Fruit fly (Drosophila melanogaster) whole organism, embryonic: Measurements from ENCODE around the gene IleRS-m.

Experiments used
- ATbp ChIP-seq: fragments of 200-800 bp; sonication (Bioruptor generic); optimal IDR thresholded peaks from 2 replicates; lab custom pipeline; 2017; ENCODE audit warnings: missing biosample characterization, mild to moderate bottlenecking, missing genetic modification characterization, missing genetic modification reagents
- Adf1 ChIP-seq: fragments of 200-800 bp; sonication (Bioruptor generic); IDR thresholded peaks from 2 replicates; pipeline ENCODE4 v1.3.6; 2022; ENCODE audit warnings: missing biosample characterization, missing genetic modification characterization
- BEAF-32 ChIP-seq: fragments of 200-800 bp; sonication (Bioruptor generic); optimal IDR thresholded peaks from 3 replicates; lab custom pipeline; 2017; ENCODE audit warnings: missing biosample characterization, missing genetic modification characterization, mild to moderate bottlenecking, moderate library complexity, missing genetic modification reagents
- BtbVII ChIP-seq: fragments of 200-800 bp; sonication (Bioruptor generic); optimal IDR thresholded peaks from 3 replicates; lab custom pipeline; 2017; ENCODE audit warnings: missing biosample characterization, mild to moderate bottlenecking, missing genetic modification characterization
- C15 ChIP-seq: fragments of 200-800 bp; sonication (Bioruptor generic); IDR thresholded peaks from 3 replicates; pipeline ENCODE4 v1.3.6; 2022; ENCODE audit warnings: missing biosample characterization, missing genetic modification characterization
- CG11695 ChIP-seq: fragments of 200-800 bp; sonication (Bioruptor generic); IDR thresholded peaks from 3 replicates; pipeline ENCODE4 v1.3.6; 2022; ENCODE audit warnings: missing biosample characterization, missing genetic modification characterization
- CG15514 ChIP-seq: fragments of 200-800 bp; sonication (Bioruptor generic); optimal IDR thresholded peaks from 3 replicates; lab custom pipeline; 2017; ENCODE audit warnings: missing biosample characterization, missing genetic modification characterization, mild to moderate bottlenecking, moderate library complexity, missing genetic modification reagents
- CG15601 ChIP-seq: fragments of 200-800 bp; sonication (Bioruptor generic); optimal IDR thresholded peaks from 3 replicates; lab custom pipeline; 2019; ENCODE audit warnings: missing biosample characterization, mild to moderate bottlenecking, missing genetic modification characterization, moderate library complexity
- CG17802 ChIP-seq: fragments of 200-800 bp; sonication (Bioruptor generic); optimal IDR thresholded peaks from 2 replicates; lab custom pipeline; 2018; ENCODE audit warnings: missing biosample characterization, mild to moderate bottlenecking, missing genetic modification characterization, moderate library complexity
- CG2199 ChIP-seq: fragments of 200-800 bp; sonication (Bioruptor generic); IDR thresholded peaks from 3 replicates; pipeline ENCODE4 v1.3.6; 2022; ENCODE audit warnings: missing biosample characterization, missing genetic modification characterization
- CG2889 ChIP-seq: fragments of 200-800 bp; sonication (Bioruptor generic); IDR thresholded peaks from 3 replicates; pipeline ENCODE4 v1.3.6; 2022; ENCODE audit warnings: missing biosample characterization, missing genetic modification characterization
- CG6765 ChIP-seq: fragments of 200-800 bp; sonication (Bioruptor generic); optimal IDR thresholded peaks from 3 replicates; lab custom pipeline; 2017; ENCODE audit warnings: missing biosample characterization, mild to moderate bottlenecking, missing genetic modification characterization
- CG7556 ChIP-seq: fragments of 200-800 bp; sonication (Bioruptor generic); optimal IDR thresholded peaks from 2 replicates; lab custom pipeline; 2017; ENCODE audit warnings: missing biosample characterization, mild to moderate bottlenecking, missing genetic modification characterization
- CG8388 ChIP-seq: fragments of 200-800 bp; sonication (Bioruptor generic); optimal IDR thresholded peaks from 2 replicates; lab custom pipeline; 2019; ENCODE audit warnings: missing biosample characterization, mild to moderate bottlenecking, missing genetic modification characterization, moderate library complexity
- CG8765 ChIP-seq: fragments of 200-800 bp; sonication (Bioruptor generic); IDR thresholded peaks from 2 replicates; pipeline ENCODE4 v1.3.6; 2022; ENCODE audit warnings: missing biosample characterization, missing genetic modification characterization
- CG8924 ChIP-seq: fragments of 200-800 bp; optimal IDR thresholded peaks from 3 replicates; lab custom pipeline; 2019; ENCODE audit warnings: missing biosample characterization, mild to moderate bottlenecking, missing genetic modification characterization, moderate library complexity
- CG9727 ChIP-seq: fragments of 200-800 bp; sonication (Bioruptor generic); optimal IDR thresholded peaks from 3 replicates; lab custom pipeline; 2017; ENCODE audit warnings: missing biosample characterization, mild to moderate bottlenecking, missing genetic modification characterization
- Camta ChIP-seq: fragments of 200-800 bp; sonication (Bioruptor generic); optimal IDR thresholded peaks from 2 replicates; lab custom pipeline; 2016; ENCODE audit warnings: missing biosample characterization, missing genetic modification characterization
- D19A ChIP-seq: fragments of 200-800 bp; optimal IDR thresholded peaks from 3 replicates; lab custom pipeline; 2019; ENCODE audit warnings: missing biosample characterization, mild to moderate bottlenecking, missing genetic modification characterization, moderate library complexity
- Dfd ChIP-seq, 2 experiments: fragments of >200 bp; optimal IDR thresholded peaks; 2 replicates each; lab custom pipeline; 2017; ENCODE audit warnings: missing biosample characterization in 2 of 2, missing genetic modification characterization in 2 of 2
- Ets65A ChIP-seq: fragments of 200-800 bp; sonication (Bioruptor generic); peaks from one replicate; lab custom pipeline; 2016; ENCODE audit warnings: missing biosample characterization, missing genetic modification characterization
- Nf-YB ChIP-seq: fragments of 200-800 bp; sonication (Bioruptor generic); optimal IDR thresholded peaks from 3 replicates; lab custom pipeline; 2019; ENCODE audit warnings: missing biosample characterization, mild to moderate bottlenecking, missing genetic modification characterization, moderate library complexity
- Oli ChIP-seq: fragments of 200-800 bp; sonication (Bioruptor generic); optimal IDR thresholded peaks from 2 replicates; lab custom pipeline; 2018; ENCODE audit warnings: missing biosample characterization, mild to moderate bottlenecking, missing genetic modification characterization, moderate library complexity
- Pdp1 ChIP-seq, 2 experiments: fragments of 200-800 bp; sonication (Bioruptor generic); optimal IDR thresholded peaks; 3 replicates each; lab custom pipeline; 2016; ENCODE audit warnings: missing biosample characterization in 2 of 2, missing genetic modification characterization in 2 of 2, mild to moderate bottlenecking in 1 of 2, moderate library complexity in 1 of 2
- ac ChIP-seq: fragments of 200-800 bp; sonication (Bioruptor generic); optimal IDR thresholded peaks from 3 replicates; lab custom pipeline; 2017; ENCODE audit warnings: missing biosample characterization, mild to moderate bottlenecking, missing genetic modification characterization
- ato ChIP-seq: fragments of 200-800 bp; sonication (Bioruptor generic); IDR thresholded peaks from 2 replicates; pipeline ENCODE4 v1.3.6; 2022; ENCODE audit warnings: missing biosample characterization, missing genetic modification characterization; ENCODE audit not compliant: partially characterized antibody
- chm ChIP-seq: fragments of 200-800 bp; sonication (Bioruptor generic); IDR thresholded peaks from 2 replicates; pipeline ENCODE4 v1.3.6; 2022; ENCODE audit warnings: missing biosample characterization, missing genetic modification characterization
- en ChIP-seq: fragments of 200-800 bp; sonication (Bioruptor generic); optimal IDR thresholded peaks from 2 replicates; lab custom pipeline; 2016; ENCODE audit warnings: missing biosample characterization, missing genetic modification characterization
- eve ChIP-seq, 2 experiments: fragments of >200 bp; optimal IDR thresholded peaks; 2 replicates each; lab custom pipeline; 2017; ENCODE audit warnings: missing biosample characterization in 2 of 2, missing genetic modification characterization in 2 of 2
- ftz-f1 ChIP-seq: fragments of 200-800 bp; sonication (Bioruptor generic); optimal IDR thresholded peaks from 2 replicates; lab custom pipeline; 2016; ENCODE audit warnings: missing biosample characterization, missing genetic modification characterization
- gce ChIP-seq: fragments of 200-800 bp; sonication (Bioruptor generic); IDR thresholded peaks from 3 replicates; pipeline ENCODE4 v1.3.6; 2022; ENCODE audit warnings: missing biosample characterization, missing genetic modification characterization
- grn ChIP-seq: fragments of 200-800 bp; sonication (Bioruptor generic); optimal IDR thresholded peaks from 3 replicates; lab custom pipeline; 2017; ENCODE audit warnings: missing biosample characterization, missing genetic modification characterization
- gro ChIP-seq: fragments of 200-800 bp; sonication (Bioruptor generic); optimal IDR thresholded peaks from 2 replicates; lab custom pipeline; 2016; ENCODE audit warnings: missing biosample characterization, missing genetic modification characterization
- gsb-n ChIP-seq: fragments of 200-800 bp; sonication (Bioruptor generic); optimal IDR thresholded peaks from 3 replicates; lab custom pipeline; 2018; ENCODE audit warnings: missing biosample characterization, mild to moderate bottlenecking, missing genetic modification characterization
- h ChIP-seq: fragments of >200 bp; optimal IDR thresholded peaks from 2 replicates; lab custom pipeline; 2017
- org-1 ChIP-seq: fragments of 200-800 bp; sonication (Bioruptor generic); optimal IDR thresholded peaks from 2 replicates; lab custom pipeline; 2017; ENCODE audit warnings: missing biosample characterization, missing genetic modification characterization
- pho ChIP-seq: fragments of 200-800 bp; sonication (Bioruptor generic); optimal IDR thresholded peaks from 2 replicates; lab custom pipeline; 2016; ENCODE audit warnings: missing biosample characterization, missing genetic modification characterization
- pros ChIP-seq: fragments of 200-800 bp; sonication (Bioruptor generic); optimal IDR thresholded peaks from 3 replicates; lab custom pipeline; 2019; ENCODE audit warnings: missing biosample characterization, mild to moderate bottlenecking, missing genetic modification characterization, moderate library complexity
- run ChIP-seq: fragments of 200-800 bp; sonication (Bioruptor generic); optimal IDR thresholded peaks from 3 replicates; lab custom pipeline; 2018; ENCODE audit warnings: missing biosample characterization, mild to moderate bottlenecking, missing genetic modification characterization
- scrt ChIP-seq: fragments of 200-800 bp; sonication (Bioruptor generic); optimal IDR thresholded peaks from 2 replicates; lab custom pipeline; 2018; ENCODE audit warnings: missing biosample characterization, mild to moderate bottlenecking, missing genetic modification characterization, moderate library complexity
- shn ChIP-seq: fragments of 200-800 bp; sonication (Bioruptor generic); optimal IDR thresholded peaks from 3 replicates; lab custom pipeline; 2016; ENCODE audit warnings: missing biosample characterization, missing genetic modification characterization
- sim ChIP-seq: fragments of 200-800 bp; sonication (Bioruptor generic); IDR thresholded peaks from 2 replicates; pipeline ENCODE4 v1.3.6; 2022; ENCODE audit warnings: missing biosample characterization, missing genetic modification characterization
- ssp ChIP-seq: fragments of 200-800 bp; sonication (Bioruptor generic); IDR thresholded peaks from 2 replicates; pipeline ENCODE4 v1.3.6; 2022; ENCODE audit warnings: missing biosample characterization, missing genetic modification characterization
- tup ChIP-seq: fragments of 200-800 bp; sonication (Bioruptor generic); optimal IDR thresholded peaks from 2 replicates; lab custom pipeline; 2016; ENCODE audit warnings: missing biosample characterization, mild to moderate bottlenecking, missing genetic modification characterization, moderate library complexity
- tx ChIP-seq: fragments of 200-800 bp; sonication (Bioruptor generic); optimal IDR thresholded peaks from 2 replicates; lab custom pipeline; 2016; ENCODE audit warnings: missing biosample characterization, missing genetic modification characterization
- z ChIP-seq: fragments of 200-800 bp; sonication (Bioruptor generic); IDR thresholded peaks from 3 replicates; pipeline ENCODE4 v1.3.6; 2022; ENCODE audit warnings: missing biosample characterization, missing genetic modification characterization

IleRS-m gene

DNA sequence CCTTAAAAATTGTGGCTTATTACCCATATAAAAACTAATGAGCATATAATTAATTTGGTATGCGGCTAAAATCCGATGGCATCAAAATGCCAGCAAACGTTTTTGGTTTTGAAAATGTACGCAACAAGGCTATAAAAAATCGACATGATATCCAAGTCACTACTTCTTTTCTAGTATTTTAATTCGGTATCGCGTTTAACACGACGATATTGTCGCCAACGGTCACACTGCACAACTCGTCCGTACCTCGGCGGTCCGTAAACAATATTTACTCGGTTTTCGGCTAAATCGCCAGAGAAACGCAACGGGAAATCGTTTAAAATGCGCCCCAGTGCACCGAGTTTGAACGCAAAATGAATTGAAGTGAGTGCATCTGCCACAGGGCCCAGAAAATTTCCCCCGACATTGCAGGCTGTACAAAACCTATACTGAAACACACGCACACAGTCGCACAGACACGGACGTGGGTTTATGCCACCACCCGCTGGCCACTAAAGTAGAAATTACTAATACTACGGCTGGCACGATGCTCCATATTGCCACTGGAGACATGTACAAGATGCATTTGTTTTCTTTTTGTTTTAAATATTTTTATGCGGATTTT is 13.0 kb downstream of the IleRS-m start, which contains the start of gene Taf4 (continued):
- TF ChIP-seq ssp (GFP tag; lab: Robert Waterston, UW), result peak; percentile 57; the same call in 1 of the 2 replicates
- TF ChIP-seq CG11695 (GFP tag; lab: Robert Waterston, UW), result peak; percentile 81; the same call in 2 of the 3 replicates
- TF ChIP-seq CG2889 (GFP tag; lab: Robert Waterston, UW), result 0 out of 3 replicates have a peak, but pooled peaks have one; percentile 56
- peak; percentile 46 for TF ChIP-seq ac (GFP tag; lab: Kevin White, UChicago)
- peak; percentile 38 for TF ChIP-seq CG17802 (tag; lab: Kevin White, UChicago)

DNA sequence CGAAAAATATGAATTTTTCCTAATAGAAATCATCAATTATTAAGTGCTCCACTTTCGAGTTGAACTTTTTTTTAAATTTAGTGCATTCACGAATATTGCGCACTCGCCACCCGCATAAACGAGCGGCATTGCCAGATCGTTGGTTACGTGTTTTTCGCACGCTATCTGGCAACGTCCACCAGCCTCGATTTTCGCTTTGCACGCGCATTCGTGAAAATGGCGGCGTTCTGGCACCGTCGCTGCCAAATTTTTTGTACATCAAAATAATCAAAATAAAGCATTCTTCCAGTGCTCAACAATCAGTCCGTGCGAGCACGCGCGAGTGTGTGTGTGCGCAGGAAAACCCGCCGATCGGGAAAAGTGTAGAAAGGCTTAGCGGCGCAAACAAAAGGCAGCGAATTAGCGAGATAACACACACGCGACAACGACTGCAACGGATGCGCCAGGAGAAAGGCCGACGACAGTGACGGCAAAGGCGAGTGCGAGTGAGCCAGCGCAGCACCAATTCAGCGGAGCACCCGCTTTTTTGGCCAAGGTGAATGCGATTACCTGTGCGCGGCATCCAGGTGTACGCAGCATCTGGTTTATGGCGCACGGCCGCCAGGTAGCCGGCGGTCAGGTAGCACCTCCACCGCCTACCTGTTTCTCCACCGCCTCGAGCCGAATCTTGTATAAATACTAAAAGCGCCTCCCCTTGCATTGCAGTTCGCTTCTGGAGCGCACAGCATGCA is 13.7 kb downstream of the IleRS-m start:
- TF ChIP-seq CG2199 (GFP tag; lab: Robert Waterston, UW) (peak; percentile 78; the same call in 2 of the 3 replicates), z (GFP tag; lab: Robert Waterston, UW) (0 out of 3 replicates have a peak, but pooled peaks have one; percentile 52), grn (GFP tag; lab: Kevin White, UChicago) (no peak), D19A (tag; lab: Kevin White, UChicago) (peak; percentile 66), Ets65A (GFP tag; lab: Kevin White, UChicago) (peak; percentile 98), chm (GFP tag; lab: Robert Waterston, UW) (peak; percentile 88), Pdp1 (GFP tag; optimal IDR thresholded peaks at IDR 0.05; lab: Kevin White, UChicago) (peak; percentile 84 to 98), org-1 (peak; percentile 76), Oli (tag; lab: Kevin White, UChicago) (peak; percentile 65), CG15514 (GFP tag; lab: Kevin White, UChicago) (peak; percentile 89), Nf-YB (GFP tag; lab: Kevin White, UChicago) (peak; percentile 67), ato (GFP tag; lab: Robert Waterston, UW) (peak; percentile 50; the same call in 1 of the 2 replicates), Camta (peak; percentile 87), CG8765 (GFP tag; lab: Robert Waterston, UW) (peak; percentile 54), C15 (peak; percentile 68; the same call in 1 of the 3 replicates), h (lab: Kevin White, UChicago) (no peak), en (peak; percentile 27), ATbp (GFP tag; lab: Kevin White, UChicago) (no peak), CG6765 (GFP tag; lab: Kevin White, UChicago) (peak; percentile 71), BEAF-32 (GFP tag; lab: Kevin White, UChicago) (peak; percentile 87), CG15601 (tag; lab: Kevin White, UChicago) (peak; percentile 70), Dfd (GFP tag; optimal IDR thresholded peaks at IDR 0.05; lab: Kevin White, UChicago) (no peak), shn (GFP tag; lab: Kevin White, UChicago) (peak; percentile 84), scrt (peak; percentile 78), gce (GFP tag; lab: Robert Waterston, UW) (peak; percentile 53; the same call in 1 of the 3 replicates), tup (GFP tag; lab: Kevin White, UChicago) (peak; percentile 75), CG7556 (GFP tag; lab: Kevin White, UChicago) (peak; percentile 86), pho (GFP tag; lab: Kevin White, UChicago) (peak; percentile 93), gsb-n (tag; lab: Kevin White, UChicago) (no peak), eve (GFP tag; optimal IDR thresholded peaks at IDR 0.05; lab: Kevin White, UChicago) (no peak), ftz-f1 (peak; percentile 81), gro (GFP tag; lab: Kevin White, UChicago) (peak; percentile 88), Adf1 (GFP tag; lab: Robert Waterston, UW) (peak; percentile 68), CG9727 (GFP tag; lab: Kevin White, UChicago) (peak; percentile 89), run (tag; lab: Kevin White, UChicago) (peak; percentile 51), BtbVII (GFP tag; lab: Kevin White, UChicago) (peak; percentile 85), tx (GFP tag; lab: Kevin White, UChicago) (peak; percentile 83), sim (GFP tag; lab: Robert Waterston, UW) (no peak), pros (GFP tag; lab: Kevin White, UChicago) (no peak), CG11695 (GFP tag; lab: Robert Waterston, UW) (no peak; the same call in 2 of the 3 replicates), CG8924 (tag; lab: Kevin White, UChicago) (peak; percentile 91), CG8388 (GFP tag; lab: Kevin White, UChicago) (peak; percentile 73)
